Fruit fly (Drosophila melanogaster): Measurements from ENCODE around the gene slp2.
A peak's percentile ranks its signal among the peaks of the same experiment; 100 is the strongest.

The slp2 gene

DNA sequence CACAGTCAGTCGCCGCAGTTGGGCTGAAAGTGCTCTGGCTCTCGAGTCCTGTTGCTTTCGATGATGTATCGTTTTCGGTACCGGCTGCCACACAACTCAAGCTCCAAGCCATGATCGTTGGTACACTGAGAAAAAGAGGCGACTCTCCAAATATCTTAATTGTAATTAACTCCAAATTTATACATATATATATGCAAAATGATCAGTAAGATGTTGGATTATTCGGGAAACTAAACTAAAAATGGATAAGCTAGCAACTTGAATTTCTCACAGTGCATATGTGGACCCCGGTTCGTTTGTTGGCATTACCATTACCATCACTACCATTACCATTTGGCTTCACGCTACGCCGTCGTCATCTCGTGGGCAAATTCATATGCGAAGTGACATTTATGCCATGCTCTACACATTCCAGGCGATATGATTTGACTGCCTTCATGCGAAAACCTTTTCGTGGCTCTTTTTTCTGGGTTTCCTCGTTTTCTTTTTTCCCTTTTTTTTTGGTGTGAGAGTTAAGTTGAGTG lies 16.9 kb downstream of the slp2 start:
- no peak for TF ChIP-seq noc (tag; optimal IDR thresholded peaks at IDR 0.05)

DNA sequence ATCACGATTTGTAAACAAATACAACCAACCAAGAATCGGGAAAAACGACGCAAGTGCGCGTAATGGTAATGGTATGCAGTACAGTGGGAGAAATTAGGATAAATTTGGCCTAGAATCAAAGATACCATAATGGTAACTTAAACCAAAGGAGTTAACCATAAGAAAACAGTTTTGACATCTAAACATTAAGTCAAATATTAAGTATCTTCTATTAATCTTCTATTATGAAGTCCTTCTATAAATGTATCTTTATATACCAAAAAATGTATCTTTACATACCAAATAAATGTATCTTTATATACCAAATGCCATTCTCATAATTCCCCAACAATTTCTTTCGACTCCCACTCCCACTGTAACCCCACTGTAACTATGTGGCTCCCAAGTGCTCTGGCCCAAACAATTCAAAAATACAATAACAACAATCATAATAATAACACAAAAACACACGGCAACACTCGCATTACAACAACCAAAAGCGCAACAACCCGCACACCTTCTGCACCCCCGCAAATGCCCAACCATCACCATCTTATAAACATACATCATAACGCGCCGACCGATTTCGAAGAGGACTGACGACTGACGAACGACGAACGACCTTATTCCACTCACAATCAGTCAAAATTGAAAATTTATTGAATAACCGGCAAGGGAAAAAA lies 19.0 kb downstream of the slp2 start:
- TF ChIP-seq noc (tag; optimal IDR thresholded peaks at IDR 0.05): no peak

DNA sequence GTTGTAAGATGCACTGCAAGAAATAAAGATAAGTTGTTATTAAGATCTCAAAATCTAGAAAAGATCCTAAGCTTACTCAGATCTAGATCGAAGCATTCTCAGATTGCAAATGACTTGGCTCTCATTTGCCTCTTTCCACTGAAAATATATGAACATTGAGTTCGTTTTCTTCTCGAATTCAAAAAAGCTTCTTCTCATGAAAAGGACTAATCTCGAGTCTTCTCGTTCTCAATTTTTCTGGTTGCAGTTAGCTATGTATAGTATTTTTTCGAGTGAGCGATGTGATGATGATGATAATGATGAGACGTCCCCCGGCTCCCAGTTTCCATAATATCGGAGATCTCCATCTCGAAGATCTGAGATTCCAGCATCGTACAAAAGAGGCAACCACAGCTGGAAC lies 19.7 kb downstream of the slp2 start:
- no peak for TF ChIP-seq noc (tag; optimal IDR thresholded peaks at IDR 0.05)

DNA sequence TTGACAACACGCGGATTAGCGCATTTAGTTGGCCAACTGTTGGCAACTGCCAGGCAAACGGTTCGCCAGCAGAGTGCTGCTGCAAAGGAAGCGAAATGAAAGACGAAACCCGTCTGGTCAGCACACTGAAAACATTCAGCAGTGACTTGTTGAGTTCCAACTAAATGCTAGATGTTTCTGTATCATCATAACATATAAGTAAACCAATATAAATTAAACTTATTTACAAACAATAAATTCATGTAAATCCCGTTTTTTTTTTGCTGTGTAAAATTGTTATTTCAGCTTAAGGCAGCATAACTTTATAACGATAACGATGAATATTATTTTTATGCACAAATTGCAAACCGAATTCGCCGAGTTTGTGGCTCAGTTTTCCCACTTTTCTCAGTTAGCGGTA lies 21.5 kb downstream of the slp2 start:
- TF ChIP-seq noc (tag; optimal IDR thresholded peaks at IDR 0.05): no peak

DNA sequence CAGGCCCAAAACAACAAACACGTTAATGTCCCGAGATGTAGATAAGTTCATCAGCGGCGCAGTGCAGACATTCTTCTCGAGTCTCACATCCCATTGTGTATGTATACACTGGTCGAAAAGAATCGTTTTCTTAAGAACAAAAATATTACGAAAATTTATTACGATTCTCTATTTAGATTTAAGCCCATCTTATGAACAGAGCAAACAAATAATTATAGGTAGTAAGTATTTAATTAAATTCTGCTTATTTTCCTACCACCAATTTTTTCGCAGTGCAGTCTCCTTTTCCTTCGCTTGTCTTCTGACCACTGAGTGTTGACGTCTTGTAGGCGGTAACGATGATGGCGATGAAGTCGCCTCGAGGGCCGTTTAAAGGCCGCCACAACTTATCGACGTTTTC lies 24.7 kb downstream of the slp2 start:
- TF ChIP-seq noc (tag; optimal IDR thresholded peaks at IDR 0.05): no peak

DNA sequence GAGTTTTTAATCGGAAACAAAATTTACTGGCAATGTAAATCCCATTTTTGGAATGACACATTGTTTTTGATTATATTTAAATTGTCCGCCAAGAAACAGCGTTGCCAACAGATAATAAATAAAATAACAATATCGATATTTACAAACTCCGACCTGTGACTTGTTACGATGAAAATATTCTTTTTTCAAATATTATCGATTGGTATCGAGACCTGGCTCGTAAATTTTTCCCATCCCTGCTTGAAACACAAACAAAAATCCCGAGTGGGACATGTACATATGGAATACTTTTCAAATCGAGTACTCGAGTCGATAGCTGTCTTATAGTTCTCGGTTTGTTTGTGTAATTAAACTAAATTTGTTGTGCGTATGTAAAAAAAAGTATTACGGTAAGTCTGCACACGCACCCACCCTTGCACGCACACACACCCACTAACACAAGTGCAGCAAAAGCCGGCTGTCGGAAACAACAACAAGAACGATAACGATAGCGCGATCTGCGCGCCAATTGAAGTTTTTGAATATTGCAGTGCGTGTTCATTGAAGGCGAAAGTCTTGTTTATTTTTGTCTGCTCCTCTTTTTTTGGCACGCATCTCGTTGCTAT lies 25.9 kb downstream of the slp2 start, which contains the start of gene TTLL4B:
TSS of gene TTLL4B (plus strand) at position 232 of the 605 bp plus-strand sequence.
- no peak for TF ChIP-seq noc (tag; optimal IDR thresholded peaks at IDR 0.05)

DNA sequence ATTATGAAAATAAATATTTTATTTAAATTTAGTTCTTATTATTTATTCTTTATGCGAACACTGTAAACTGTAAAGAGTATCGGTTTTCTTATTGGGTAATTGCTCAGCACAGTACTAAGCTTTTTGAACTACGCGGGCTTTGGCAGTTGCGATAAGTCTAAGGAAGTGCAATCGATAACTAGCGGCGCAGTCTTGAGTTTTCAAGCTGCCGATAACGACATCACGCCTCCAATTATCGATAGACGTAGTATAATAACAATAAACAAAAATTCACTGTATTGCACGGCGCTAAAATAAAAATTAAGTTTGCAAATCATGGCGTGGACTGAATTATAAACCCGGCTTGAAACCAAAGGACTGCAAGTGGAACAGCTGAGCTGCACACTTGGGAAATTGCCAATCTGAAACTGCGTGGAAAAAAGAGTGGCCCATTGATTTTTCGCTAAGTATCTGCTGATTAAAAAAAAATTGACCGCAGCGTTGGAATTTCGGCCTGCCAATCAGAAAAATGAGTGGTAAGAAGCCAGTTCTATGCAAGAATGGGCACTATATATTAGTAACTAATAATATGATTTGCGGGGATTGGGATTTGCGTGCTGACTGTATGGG lies 30.9 kb downstream of the slp2 start, which contains the start of gene Cep97:
TSS of gene Cep97 (plus strand) at position 224 of the 609 bp plus-strand sequence.
- no peak for TF ChIP-seq noc (tag; optimal IDR thresholded peaks at IDR 0.05)

DNA sequence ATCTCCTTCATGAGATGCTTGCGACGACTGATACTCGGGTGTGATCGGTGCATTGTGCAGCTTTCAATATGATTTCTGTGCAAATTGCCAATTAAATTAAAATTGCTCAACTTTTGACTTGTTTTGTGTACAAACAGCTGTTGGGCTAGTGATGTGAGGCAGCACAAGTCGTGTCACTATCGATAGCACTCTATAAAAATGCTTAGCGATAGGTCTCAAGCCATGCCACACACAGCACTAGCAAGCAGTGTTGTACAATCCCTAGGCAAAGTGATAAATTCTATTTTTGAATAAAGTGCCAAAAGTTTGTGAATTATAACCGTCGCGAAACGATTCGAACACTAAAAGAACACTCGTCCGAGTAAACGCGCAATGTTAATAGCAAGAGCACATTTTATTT lies 35.6 kb downstream of the slp2 start, which contains the start of gene CG31957:
TSS of gene CG31957 (minus strand) at position 176 of the 400 bp plus-strand sequence.
- TF ChIP-seq noc (tag; optimal IDR thresholded peaks at IDR 0.05): no peak

DNA sequence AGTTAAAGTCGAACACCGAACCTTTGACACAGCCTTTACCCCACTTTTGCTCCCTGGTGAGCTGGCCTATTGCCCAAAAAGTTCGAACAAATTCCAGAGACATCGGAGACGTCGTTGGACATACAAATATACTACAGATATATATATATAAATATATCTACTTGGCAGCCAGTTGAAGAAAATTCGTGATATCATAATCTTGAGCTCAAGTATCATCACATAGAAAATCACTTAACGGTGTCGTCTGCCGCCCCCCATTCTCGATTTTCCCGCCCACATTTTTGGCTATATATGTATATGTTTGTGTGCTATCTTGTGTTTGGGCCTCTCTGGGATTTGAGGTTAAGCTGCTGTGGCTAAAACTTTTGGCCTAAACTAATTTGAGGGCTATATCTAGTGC lies 40.4 kb downstream of the slp2 start:
- no peak for TF ChIP-seq noc (tag; optimal IDR thresholded peaks at IDR 0.05)

DNA sequence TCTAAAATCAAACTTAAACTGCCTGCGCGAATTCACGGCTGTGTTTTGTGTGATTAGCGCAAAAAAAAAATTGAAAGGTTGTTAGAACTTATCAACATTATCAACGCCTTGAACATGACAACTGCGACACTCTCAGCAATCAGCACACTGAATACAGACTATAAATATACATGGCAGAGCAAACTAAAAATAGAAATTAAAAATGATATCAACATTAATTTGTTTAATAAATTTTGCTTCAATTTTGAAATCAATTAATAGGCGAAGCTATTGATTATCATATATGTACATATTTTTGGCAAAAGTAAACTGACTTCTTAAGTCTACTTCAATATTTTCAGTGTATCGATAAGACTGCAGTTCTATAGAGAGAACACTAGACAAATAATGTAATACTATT lies 43.4 kb downstream of the slp2 start:
- peak; percentile 89 for TF ChIP-seq noc (tag; optimal IDR thresholded peaks at IDR 0.05)

DNA sequence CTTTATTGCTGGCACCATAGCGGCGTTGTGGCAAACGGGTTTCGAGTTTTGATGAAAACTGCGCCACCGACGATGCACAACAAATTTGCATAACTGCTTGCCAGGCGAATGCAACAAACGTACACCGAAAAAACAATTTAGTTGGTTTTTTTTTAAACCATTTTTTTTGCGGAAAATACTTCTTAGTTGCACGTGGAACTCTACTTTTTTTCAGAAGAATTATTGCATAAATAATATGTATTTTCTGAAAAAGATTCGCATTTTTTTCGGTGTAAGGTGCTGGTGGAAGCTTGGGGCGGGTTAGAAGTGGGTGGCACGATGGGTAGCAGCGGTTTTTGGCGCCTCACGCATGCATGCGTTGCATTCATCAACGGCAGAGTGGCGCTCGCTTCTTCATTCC lies 44.5 kb downstream of the slp2 start:
- no peak for TF ChIP-seq noc (tag; optimal IDR thresholded peaks at IDR 0.05)

DNA sequence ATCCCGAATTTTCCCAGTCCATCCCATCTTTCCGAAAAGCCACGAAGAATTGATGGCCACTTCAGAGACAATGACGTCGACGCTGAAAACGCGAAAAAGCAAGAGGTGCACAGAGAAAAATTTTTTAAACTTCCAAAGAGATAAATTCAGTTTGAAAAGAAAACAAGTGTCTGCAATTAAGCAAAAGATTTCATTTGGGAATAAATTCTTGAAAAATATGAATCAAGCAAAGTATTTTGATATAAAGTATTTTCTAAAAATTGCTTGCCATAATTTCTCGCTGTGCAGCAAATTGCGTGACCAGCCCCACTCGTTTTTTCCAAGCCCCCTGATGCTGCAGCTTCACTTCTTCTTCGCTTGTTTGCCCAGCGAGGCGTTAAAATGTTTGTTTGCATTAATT lies 45.5 kb downstream of the slp2 start:
- TF ChIP-seq noc (tag; optimal IDR thresholded peaks at IDR 0.05): no peak

DNA sequence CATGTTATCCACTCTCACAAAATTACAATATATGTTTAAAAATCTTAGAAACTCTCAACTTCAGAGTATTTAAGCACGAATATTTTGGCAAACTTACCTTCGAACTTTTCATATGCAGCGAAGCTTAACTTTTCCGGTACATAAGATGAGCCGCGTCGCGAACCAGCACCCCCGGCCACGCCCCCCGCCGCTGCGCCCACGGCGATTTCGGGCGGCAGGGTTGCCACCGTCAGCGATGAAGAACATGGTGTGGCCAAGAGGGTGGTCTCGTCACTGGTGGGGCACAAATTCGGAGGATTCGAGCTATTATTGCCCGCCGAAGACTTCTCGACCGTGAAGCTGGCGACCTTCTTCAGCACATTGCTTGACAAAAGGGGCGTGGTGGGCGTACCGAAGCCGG lies 47.3 kb downstream of the slp2 start:
- TF ChIP-seq noc (tag; optimal IDR thresholded peaks at IDR 0.05): no peak

DNA sequence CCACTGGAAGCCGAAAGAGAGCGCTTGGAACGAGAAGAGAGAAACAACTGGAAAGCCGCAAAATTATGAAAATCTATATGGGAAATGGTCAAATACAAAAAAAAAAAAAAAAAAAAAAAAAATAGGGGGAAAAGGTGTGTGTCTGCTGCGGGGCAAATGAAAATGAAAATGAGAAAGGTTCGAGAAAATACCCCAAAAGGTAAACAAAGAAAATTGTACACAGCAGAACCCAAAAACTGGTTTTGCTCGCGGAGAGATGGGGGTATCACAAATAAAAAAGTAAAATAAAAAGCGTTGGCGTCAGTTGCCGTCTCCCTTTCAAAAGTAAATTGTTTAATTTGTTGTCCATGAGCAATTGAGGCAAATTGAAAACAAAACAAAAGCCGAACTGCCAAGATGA lies 51.5 kb downstream of the slp2 start:
- no peak for TF ChIP-seq noc (tag; optimal IDR thresholded peaks at IDR 0.05)

All from whole organism, larva.